Fruit fly (Drosophila melanogaster) whole organism, embryonic: Measurements from ENCODE around the gene gammaTub37C.

Source experiments
- Abd-B ChIP-seq: fragments of 200-800 bp; sonication (Bioruptor generic); optimal IDR thresholded peaks from 2 replicates; lab custom pipeline; 2018; ENCODE audit warnings: missing biosample characterization, mild to moderate bottlenecking, missing genetic modification characterization, moderate library complexity
- Aef1 ChIP-seq: fragments of 200-800 bp; sonication (Bioruptor generic); IDR thresholded peaks from 3 replicates; pipeline ENCODE4 v1.3.6; 2022; ENCODE audit warnings: missing biosample characterization, missing genetic modification characterization
- Atf6 ChIP-seq: fragments of 200-800 bp; sonication (Bioruptor generic); IDR thresholded peaks from 2 replicates; pipeline ENCODE4 v1.3.6; 2022; ENCODE audit warnings: missing biosample characterization, missing genetic modification characterization
- CG12236 ChIP-seq: fragments of 200-800 bp; sonication (Bioruptor generic); optimal IDR thresholded peaks from 2 replicates; lab custom pipeline; 2016; ENCODE audit warnings: missing biosample characterization, missing genetic modification characterization
- CG12391 ChIP-seq: fragments of 200-800 bp; sonication (Bioruptor generic); optimal IDR thresholded peaks from 3 replicates; lab custom pipeline; 2018; ENCODE audit warnings: missing biosample characterization, mild to moderate bottlenecking, missing genetic modification characterization, moderate library complexity
- CG13123 ChIP-seq: fragments of 200-800 bp; sonication (Bioruptor generic); optimal IDR thresholded peaks from 2 replicates; lab custom pipeline; 2016; ENCODE audit warnings: missing biosample characterization, missing genetic modification characterization
- CG13424 ChIP-seq: fragments of 200-800 bp; sonication (Bioruptor generic); optimal IDR thresholded peaks from 2 replicates; lab custom pipeline; 2019; ENCODE audit warnings: missing biosample characterization, mild to moderate bottlenecking, missing genetic modification characterization, moderate library complexity
- CG13624 ChIP-seq: fragments of 200-800 bp; sonication (Bioruptor generic); optimal IDR thresholded peaks from 2 replicates; lab custom pipeline; 2016; ENCODE audit warnings: missing biosample characterization, missing genetic modification characterization
- CG1602 ChIP-seq: fragments of 200-800 bp; sonication (Bioruptor generic); optimal IDR thresholded peaks from 3 replicates; lab custom pipeline; 2016; ENCODE audit warnings: missing biosample characterization, missing genetic modification characterization
- CG18764 ChIP-seq: fragments of 200-800 bp; sonication (Bioruptor generic); optimal IDR thresholded peaks from 3 replicates; lab custom pipeline; 2016; ENCODE audit warnings: missing biosample characterization, missing genetic modification characterization
- CG2120 ChIP-seq: fragments of 200-800 bp; sonication (Bioruptor generic); optimal IDR thresholded peaks from 3 replicates; lab custom pipeline; 2016; ENCODE audit warnings: missing biosample characterization, missing genetic modification characterization
- CG30431 ChIP-seq: fragments of 200-800 bp; sonication (Bioruptor generic); optimal IDR thresholded peaks from 2 replicates; lab custom pipeline; 2017; ENCODE audit warnings: missing biosample characterization, missing genetic modification characterization
- CG4854 ChIP-seq: fragments of 200-800 bp; sonication (Bioruptor generic); optimal IDR thresholded peaks from 2 replicates; lab custom pipeline; 2016; ENCODE audit warnings: missing biosample characterization, missing genetic modification characterization, inconsistent platforms
- CG6254 ChIP-seq: fragments of 200-800 bp; sonication (Bioruptor generic); optimal IDR thresholded peaks from 3 replicates; lab custom pipeline; 2017; ENCODE audit warnings: mild to moderate bottlenecking, missing biosample characterization, missing genetic modification reagents, missing genetic modification characterization
- CG6683 ChIP-seq: fragments of 200-800 bp; sonication (Bioruptor generic); optimal IDR thresholded peaks from 2 replicates; lab custom pipeline; 2017; ENCODE audit warnings: missing biosample characterization, mild to moderate bottlenecking, missing genetic modification characterization, missing genetic modification reagents
- CG7372 ChIP-seq: fragments of 200-800 bp; sonication (Bioruptor generic); IDR thresholded peaks from 2 replicates; pipeline ENCODE4 v1.3.6; 2022; ENCODE audit warnings: missing biosample characterization, missing genetic modification characterization
- CG7928 ChIP-seq: fragments of 200-800 bp; sonication (Bioruptor generic); optimal IDR thresholded peaks from 2 replicates; lab custom pipeline; 2017; ENCODE audit warnings: missing biosample characterization, mild to moderate bottlenecking, missing genetic modification characterization
- CG9215 ChIP-seq: fragments of 200-800 bp; sonication (Bioruptor generic); IDR thresholded peaks from 2 replicates; pipeline ENCODE4 v1.3.6; 2022; ENCODE audit warnings: missing biosample characterization, missing genetic modification characterization
- D19A ChIP-seq: fragments of 200-800 bp; optimal IDR thresholded peaks from 3 replicates; lab custom pipeline; 2019; ENCODE audit warnings: missing biosample characterization, mild to moderate bottlenecking, missing genetic modification characterization, moderate library complexity
- D19B ChIP-seq: fragments of 200-800 bp; sonication (Bioruptor generic); optimal IDR thresholded peaks from 2 replicates; lab custom pipeline; 2017; ENCODE audit warnings: missing biosample characterization, mild to moderate bottlenecking, missing genetic modification characterization
- Dip2 ChIP-seq: fragments of 200-800 bp; sonication (Bioruptor generic); IDR thresholded peaks from 2 replicates; pipeline ENCODE4 v1.3.6; 2022; ENCODE audit warnings: missing biosample characterization, missing genetic modification characterization
- Eip74EF ChIP-seq, 2 experiments: fragments of 200-800 bp in 1 of 2; fragments of >200 bp in 1 of 2; sonication (Bioruptor generic) in 1 of 2; optimal IDR thresholded peaks; 2 replicates each; lab custom pipeline; 2017 to 2019; ENCODE audit warnings: missing biosample characterization in 2 of 2, missing genetic modification characterization in 2 of 2, mild to moderate bottlenecking in 1 of 2, moderate library complexity in 1 of 2
- Fer3 ChIP-seq: fragments of 200-800 bp; sonication (Bioruptor generic); optimal IDR thresholded peaks from 2 replicates; lab custom pipeline; 2018; ENCODE audit warnings: missing biosample characterization, mild to moderate bottlenecking, missing genetic modification characterization, moderate library complexity
- HHEX ChIP-seq: fragments of 200-800 bp; sonication (Bioruptor generic); optimal IDR thresholded peaks from 3 replicates; lab custom pipeline; 2017; ENCODE audit warnings: missing biosample characterization, mild to moderate bottlenecking, missing genetic modification characterization, missing genetic modification reagents
- Hand ChIP-seq: fragments of 200-800 bp; sonication (Bioruptor generic); optimal IDR thresholded peaks from 2 replicates; lab custom pipeline; 2017; ENCODE audit warnings: mild to moderate bottlenecking, missing biosample characterization, missing genetic modification reagents, missing genetic modification characterization
- Hmr ChIP-seq: fragments of 200-800 bp; sonication (Bioruptor generic); optimal IDR thresholded peaks from 3 replicates; lab custom pipeline; 2017; ENCODE audit warnings: mild to moderate bottlenecking, missing biosample characterization, missing genetic modification reagents, missing genetic modification characterization
- MBD-R2 ChIP-seq: fragments of 200-800 bp; sonication (Bioruptor generic); IDR thresholded peaks from 2 replicates; pipeline ENCODE4 v1.3.6; 2022; ENCODE audit warnings: missing biosample characterization, missing genetic modification characterization
- Med ChIP-seq: fragments of 200-800 bp; sonication (Bioruptor generic); peaks from one replicate; lab custom pipeline; 2016; ENCODE audit warnings: missing biosample characterization, missing genetic modification characterization, mild to moderate bottlenecking, inconsistent platforms, moderate library complexity
- Myb ChIP-seq: fragments of 200-800 bp; sonication (Bioruptor generic); optimal IDR thresholded peaks from 2 replicates; lab custom pipeline; 2016; ENCODE audit warnings: missing biosample characterization, missing genetic modification characterization
- Xrp1 ChIP-seq: fragments of 200-800 bp; sonication (Bioruptor generic); IDR thresholded peaks from 2 replicates; pipeline ENCODE4 v1.3.6; 2022; ENCODE audit warnings: missing biosample characterization, missing genetic modification characterization
- ab ChIP-seq: fragments of 200-800 bp; sonication (Bioruptor generic); optimal IDR thresholded peaks from 2 replicates; lab custom pipeline; 2016; ENCODE audit warnings: missing biosample characterization, missing genetic modification characterization
- bcd ChIP-seq: fragments of 200-800 bp; sonication (Bioruptor generic); optimal IDR thresholded peaks from 2 replicates; lab custom pipeline; 2017; ENCODE audit warnings: missing biosample characterization, mild to moderate bottlenecking, missing genetic modification characterization
- bsh ChIP-seq, 2 experiments: fragments of 200-800 bp; sonication (Bioruptor generic); optimal IDR thresholded peaks; 2 replicates each; lab custom pipeline; 2017 to 2018; ENCODE audit warnings: mild to moderate bottlenecking in 2 of 2, missing biosample characterization in 2 of 2, missing genetic modification characterization in 2 of 2, moderate library complexity in 1 of 2
- fd96Cb ChIP-seq: fragments of 200-800 bp; sonication (Bioruptor generic); optimal IDR thresholded peaks from 2 replicates; lab custom pipeline; 2018; ENCODE audit warnings: missing biosample characterization, mild to moderate bottlenecking, missing genetic modification characterization, moderate library complexity
- fru ChIP-seq: fragments of >200 bp; optimal IDR thresholded peaks from 2 replicates; lab custom pipeline; 2017
- hbn ChIP-seq: fragments of 200-800 bp; sonication (Bioruptor generic); IDR thresholded peaks from 2 replicates; pipeline ENCODE4 v1.3.6; 2022; ENCODE audit warnings: missing biosample characterization, missing genetic modification characterization; ENCODE audit not compliant: partially characterized antibody
- kay ChIP-seq: fragments of 200-800 bp; sonication (Bioruptor generic); optimal IDR thresholded peaks from 2 replicates; lab custom pipeline; 2016; ENCODE audit warnings: missing biosample characterization, missing genetic modification characterization
- ken ChIP-seq: fragments of 200-800 bp; sonication (Bioruptor generic); IDR thresholded peaks from 3 replicates; pipeline ENCODE4 v1.3.6; 2022; ENCODE audit warnings: missing biosample characterization, missing genetic modification characterization
- lilli ChIP-seq: fragments of 200-800 bp; sonication (Bioruptor generic); optimal IDR thresholded peaks from 3 replicates; lab custom pipeline; 2016; ENCODE audit warnings: missing biosample characterization, missing genetic modification characterization
- oc ChIP-seq: fragments of 200-800 bp; sonication (Bioruptor generic); optimal IDR thresholded peaks from 2 replicates; lab custom pipeline; 2018; ENCODE audit warnings: missing biosample characterization, mild to moderate bottlenecking, missing genetic modification characterization, moderate library complexity
- otp ChIP-seq: fragments of 200-800 bp; sonication (Bioruptor generic); IDR thresholded peaks from 3 replicates; pipeline ENCODE4, ENCODE4 v1.3.6; 2022; ENCODE audit warnings: missing biosample characterization, missing genetic modification characterization
- pb ChIP-seq: fragments of 200-800 bp; sonication (Bioruptor generic); optimal IDR thresholded peaks from 3 replicates; lab custom pipeline; 2016; ENCODE audit warnings: missing biosample characterization, missing genetic modification characterization
- phol ChIP-seq: fragments of 200-800 bp; sonication (Bioruptor generic); optimal IDR thresholded peaks from 3 replicates; lab custom pipeline; 2018; ENCODE audit warnings: missing biosample characterization, mild to moderate bottlenecking, missing genetic modification characterization, moderate library complexity
- repo ChIP-seq: fragments of 200-800 bp; sonication (Bioruptor generic); optimal IDR thresholded peaks from 2 replicates; lab custom pipeline; 2016; ENCODE audit warnings: missing biosample characterization, missing genetic modification characterization
- row ChIP-seq: fragments of 200-800 bp; sonication (Bioruptor generic); IDR thresholded peaks from 3 replicates; pipeline ENCODE4 v1.3.6; 2022; ENCODE audit warnings: missing biosample characterization, missing genetic modification characterization
- sisA ChIP-seq: fragments of 200-800 bp; sonication (Bioruptor generic); IDR thresholded peaks from 2 replicates; pipeline ENCODE4 v1.3.6; 2022; ENCODE audit warnings: missing biosample characterization, missing genetic modification characterization
- tap ChIP-seq: fragments of 200-800 bp; optimal IDR thresholded peaks from 3 replicates; lab custom pipeline; 2019; ENCODE audit warnings: missing biosample characterization, mild to moderate bottlenecking, missing genetic modification characterization, moderate library complexity
- tin ChIP-seq: fragments of 200-800 bp; sonication (Bioruptor generic); optimal IDR thresholded peaks from 3 replicates; lab custom pipeline; 2016; ENCODE audit warnings: missing biosample characterization, missing genetic modification characterization
- wdn ChIP-seq: fragments of 200-800 bp; sonication (Bioruptor generic); IDR thresholded peaks from 2 replicates; pipeline ENCODE4 v1.3.6; 2022; ENCODE audit warnings: missing biosample characterization, missing genetic modification characterization

The gammaTub37C gene

dm6 chr2L:19141435-19142126 lies 43.9 kb downstream of the gammaTub37C start (continued):
- TF ChIP-seq kay, result peak; percentile 10
- peak; percentile 57 for TF ChIP-seq CG12236 (GFP tag; lab: Kevin White, UChicago)
- peak; percentile 30 for TF ChIP-seq CG6683 (GFP tag; lab: Kevin White, UChicago)
- peak; percentile 72 for TF ChIP-seq D19B (GFP tag; lab: Kevin White, UChicago)
- TF ChIP-seq CG7372 (GFP tag; lab: Robert Waterston, UW), result peak; percentile 43; the same call in 1 of the 2 replicates
- TF ChIP-seq Dip2, result no peak
- TF ChIP-seq bcd (GFP tag; lab: Kevin White, UChicago), result peak; percentile 79
- peak; percentile 11; the same call in 1 of the 2 replicates for TF ChIP-seq wdn (GFP tag; lab: Robert Waterston, UW)
- TF ChIP-seq fd96Cb (tag; lab: Kevin White, UChicago), result peak; percentile 73
- peak; percentile 17 for TF ChIP-seq CG13123 (GFP tag; lab: Kevin White, UChicago)
- TF ChIP-seq fru (lab: Kevin White, UChicago), result no peak
- TF ChIP-seq Hmr (GFP tag; lab: Kevin White, UChicago), result peak; percentile 80
- no peak for TF ChIP-seq hbn (GFP tag; lab: Robert Waterston, UW)
- TF ChIP-seq CG13624 (GFP tag; lab: Kevin White, UChicago), result peak; percentile 74
- TF ChIP-seq MBD-R2, result peak; percentile 21; the same call in 1 of the 2 replicates
- peak; percentile 65 for TF ChIP-seq Fer3 (tag; lab: Kevin White, UChicago)
- peak; percentile 25 for TF ChIP-seq Abd-B (GFP tag; lab: Kevin White, UChicago)
- TF ChIP-seq Xrp1, result peak; percentile 57; the same call in 1 of the 2 replicates
- 0 out of 3 replicates have a peak, but pooled peaks have one; percentile 9 for TF ChIP-seq otp (GFP tag; lab: Robert Waterston, UW)
- TF ChIP-seq Aef1, result no peak
- peak; percentile 51 for TF ChIP-seq CG18764 (GFP tag; lab: Kevin White, UChicago)
- TF ChIP-seq Myb (GFP tag; lab: Kevin White, UChicago), result peak; percentile 19
- peak; percentile 57; the same call in 2 of the 3 replicates for TF ChIP-seq row (GFP tag; lab: Robert Waterston, UW)
- TF ChIP-seq repo (GFP tag; lab: Kevin White, UChicago), result peak; percentile 33
- peak; percentile 69 for TF ChIP-seq CG1602
- TF ChIP-seq D19A (tag; lab: Kevin White, UChicago), result peak; percentile 70
- TF ChIP-seq tin (GFP tag; lab: Kevin White, UChicago), result peak; percentile 48
- TF ChIP-seq ken (GFP tag; lab: Robert Waterston, UW), result no peak
- peak; percentile 78 for TF ChIP-seq CG12391
- TF ChIP-seq CG2120 (GFP tag; lab: Kevin White, UChicago), result peak; percentile 84
- peak; percentile 72 for TF ChIP-seq Atf6 (GFP tag; lab: Robert Waterston, UW)
- TF ChIP-seq ab, result no peak
- TF ChIP-seq bsh (GFP tag; optimal IDR thresholded peaks at IDR 0.05; lab: Kevin White, UChicago), result peak; percentile 85 to 87
- TF ChIP-seq CG6254, result peak; percentile 65
- peak; percentile 42 for TF ChIP-seq pb (GFP tag; lab: Kevin White, UChicago)
- peak; percentile 94 for TF ChIP-seq Med (GFP tag; lab: Kevin White, UChicago)
- TF ChIP-seq tap, result peak; percentile 55
- TF ChIP-seq CG30431 (GFP tag; lab: Kevin White, UChicago), result peak; percentile 62
- peak; percentile 51 for TF ChIP-seq CG7928 (GFP tag; lab: Kevin White, UChicago)
- peak; percentile 80 for TF ChIP-seq phol (tag; lab: Kevin White, UChicago)
- peak; percentile 76 for TF ChIP-seq CG13424 (tag; lab: Kevin White, UChicago)
- TF ChIP-seq HHEX (GFP tag; lab: Kevin White, UChicago), result peak; percentile 79
- peak in 1 of 2 experiments; percentile 60 for TF ChIP-seq Eip74EF (GFP tag; optimal IDR thresholded peaks at IDR 0.05; lab: Kevin White, UChicago)
- peak; percentile 60 for TF ChIP-seq CG4854 (GFP tag; lab: Kevin White, UChicago)
- peak; percentile 79 for TF ChIP-seq lilli (GFP tag; lab: Kevin White, UChicago)
- TF ChIP-seq Hand, result peak; percentile 57
- TF ChIP-seq CG9215 (GFP tag; lab: Robert Waterston, UW), result peak; percentile 57
- peak; percentile 21; the same call in 1 of the 2 replicates for TF ChIP-seq sisA (GFP tag; lab: Robert Waterston, UW)
- TF ChIP-seq oc (tag; lab: Kevin White, UChicago), result peak; percentile 13
